Worm (Caenorhabditis elegans): ENCODE measurements around the gene T09B9.3.

The T09B9.3 gene

ce11 chrX:9754537-9754936 is 6.6 kb downstream of the T09B9.3 start:
- TF ChIP-seq tbx-2 (tag; optimal IDR thresholded peaks at IDR 0.05) (no peak), ceh-88 (GFP tag; IDR thresholded peaks at IDR 0.05) (no peak), hlh-4 (tag; optimal IDR thresholded peaks at IDR 0.05) (no peak), fkh-10 (GFP tag; optimal IDR thresholded peaks at IDR 0.05) (no peak), F16B12.6 (tag; optimal IDR thresholded peaks at IDR 0.05) (no peak), skn-1 (tag; optimal IDR thresholded peaks at IDR 0.05) (no peak), lir-3 (tag; optimal IDR thresholded peaks at IDR 0.05; ENCODE audit: poor library complexity) (no peak), nhr-77 (tag; optimal IDR thresholded peaks at IDR 0.05) (no peak), ceh-90 (tag; optimal IDR thresholded peaks at IDR 0.05) (no peak), fos-1 (tag; optimal IDR thresholded peaks at IDR 0.05) (no peak), Y116A8C.19 (tag; optimal IDR thresholded peaks at IDR 0.05; ENCODE audit: borderline replicate concordance) (no peak), sox-4 (tag; optimal IDR thresholded peaks at IDR 0.05) (no peak), pax-3 (tag; optimal IDR thresholded peaks at IDR 0.05) (no peak), jun-1 (tag; optimal IDR thresholded peaks at IDR 0.05) (no peak), egl-27 (tag; optimal IDR thresholded peaks at IDR 0.05) (no peak), lin-35 (GFP tag; optimal IDR thresholded peaks at IDR 0.05) (no peak), pqm-1 (tag; optimal IDR thresholded peaks at IDR 0.05) (no peak)

DNA sequence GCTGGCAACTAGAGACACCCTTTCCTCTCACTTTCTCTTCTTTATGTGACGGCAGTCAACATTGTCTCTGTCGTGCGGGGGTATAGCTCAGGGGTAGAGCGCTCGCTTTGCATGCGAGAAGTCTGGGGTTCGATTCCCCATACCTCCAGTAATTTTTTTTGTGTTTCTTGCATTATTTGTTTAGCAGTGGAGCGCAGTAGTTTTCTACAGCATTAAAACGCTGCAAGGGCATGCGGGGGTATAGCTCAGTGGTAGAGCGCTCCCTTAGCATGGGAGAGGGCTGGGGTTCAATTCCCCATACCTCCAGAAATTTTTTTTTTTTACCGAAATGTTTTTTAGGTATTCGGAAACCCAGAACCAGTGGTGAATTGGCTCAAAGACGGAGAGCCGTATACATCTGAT is 17.7 kb downstream of the T09B9.3 start:
- TF ChIP-seq sup-37 (GFP tag; optimal IDR thresholded peaks at IDR 0.05): peak; percentile 70
- peak; percentile 89 for TF ChIP-seq dsc-1 (tag; optimal IDR thresholded peaks at IDR 0.05)
- TF ChIP-seq irx-1 (tag; optimal IDR thresholded peaks at IDR 0.05): peak; percentile 89
- peak in 1 of 2 experiments; percentile 77 for TF ChIP-seq mdl-1 (tag; optimal IDR thresholded peaks at IDR 0.05)
- TF ChIP-seq fkh-10 (GFP tag; optimal IDR thresholded peaks at IDR 0.05): peak; percentile 86
- peak; percentile 58 to 84 for TF ChIP-seq lin-35 (GFP tag; optimal IDR thresholded peaks at IDR 0.05)
- TF ChIP-seq ztf-11 (tag; optimal IDR thresholded peaks at IDR 0.05): peak in 1 of 2 experiments; percentile 56
- peak; percentile 87 for TF ChIP-seq nhr-19 (GFP tag; conservative IDR thresholded peaks at IDR 0.05)
- peak in 1 of 2 experiments; percentile 69 for TF ChIP-seq lsy-2 (tag; optimal IDR thresholded peaks at IDR 0.05)
- peak; percentile 60 for TF ChIP-seq zip-4 (GFP tag; optimal IDR thresholded peaks at IDR 0.05)
- peak; percentile 72 for TF ChIP-seq skn-1 (tag; optimal IDR thresholded peaks at IDR 0.05)
- peak; percentile 91 for TF ChIP-seq nhr-71 (tag; optimal IDR thresholded peaks at IDR 0.05)
- peak; percentile 93 for TF ChIP-seq nhr-47 (tag; optimal IDR thresholded peaks at IDR 0.05)
- peak; percentile 89 for TF ChIP-seq lin-14 (GFP tag; optimal IDR thresholded peaks at IDR 0.05)
- TF ChIP-seq efl-1 (optimal IDR thresholded peaks at IDR 0.05): peak in 1 of 2 experiments; percentile 35
- peak; percentile 29 to 90 for TF ChIP-seq efl-1 (GFP tag; optimal IDR thresholded peaks at IDR 0.05 in 1 of 2)
- TF ChIP-seq ztf-4 (tag; optimal IDR thresholded peaks at IDR 0.05): peak; percentile 79
- peak; percentile 73 for TF ChIP-seq ceh-88 (GFP tag; IDR thresholded peaks at IDR 0.05)
- TF ChIP-seq unc-130 (tag; optimal IDR thresholded peaks at IDR 0.05): peak; percentile 50
- TF ChIP-seq rnt-1 (tag; optimal IDR thresholded peaks at IDR 0.05): peak; percentile 72
- peak; percentile 89 for TF ChIP-seq nhr-90 (tag; optimal IDR thresholded peaks at IDR 0.05; ENCODE audit: poor library complexity)
- TF ChIP-seq mab-9 (GFP tag; IDR thresholded peaks at IDR 0.05): peak; percentile 69
- TF ChIP-seq C04F5.9 (tag; optimal IDR thresholded peaks at IDR 0.05): peak; percentile 54
- peak; percentile 84 for TF ChIP-seq tbx-2 (tag; optimal IDR thresholded peaks at IDR 0.05)
- peak; percentile 84 for TF ChIP-seq C16A3.4 (tag; optimal IDR thresholded peaks at IDR 0.05)
- TF ChIP-seq elt-3 (tag; optimal IDR thresholded peaks at IDR 0.05): peak in 3 of 6 experiments; percentile 8 to 75 (median 35)
- TF ChIP-seq fkh-8 (tag; optimal IDR thresholded peaks at IDR 0.05): peak; percentile 85
- peak; percentile 69 for TF ChIP-seq egl-13 (tag; optimal IDR thresholded peaks at IDR 0.05)
- TF ChIP-seq swsn-7 (tag; optimal IDR thresholded peaks at IDR 0.05): peak; percentile 89
- peak; percentile 79 for TF ChIP-seq hpl-2 (GFP tag; optimal IDR thresholded peaks at IDR 0.05)
- TF ChIP-seq sox-4 (tag; optimal IDR thresholded peaks at IDR 0.05): peak; percentile 74
- TF ChIP-seq fos-1 (tag; optimal IDR thresholded peaks at IDR 0.05): peak; percentile 83
- TF ChIP-seq nhr-85 (tag): peak; percentile 95
- TF ChIP-seq nhr-76 (tag; optimal IDR thresholded peaks at IDR 0.05): peak; percentile 66
- TF ChIP-seq ceh-82 (tag; optimal IDR thresholded peaks at IDR 0.05): peak; percentile 49 to 85 (median 62)
- peak; percentile 91 for TF ChIP-seq nhr-77 (tag; optimal IDR thresholded peaks at IDR 0.05)
- TF ChIP-seq aly-2 (tag; optimal IDR thresholded peaks at IDR 0.05): peak; percentile 88
- TF ChIP-seq isw-1 (GFP tag; IDR thresholded peaks at IDR 0.05): peak; percentile 59
- TF ChIP-seq lir-3 (tag; optimal IDR thresholded peaks at IDR 0.05; ENCODE audit: poor library complexity): peak; percentile 92
- peak; percentile 21 for TF ChIP-seq vab-15 (tag; optimal IDR thresholded peaks at IDR 0.05)
- TF ChIP-seq lin-39 (tag; optimal IDR thresholded peaks at IDR 0.05): peak; percentile 42
- TF ChIP-seq pax-3 (tag; optimal IDR thresholded peaks at IDR 0.05): peak; percentile 75
- peak; percentile 94 for TF ChIP-seq snu-23 (GFP tag; optimal IDR thresholded peaks at IDR 0.05)

Data from whole organism, L1 larva.